Worm (Caenorhabditis elegans): ENCODE data around the gene C18G1.1.

The C18G1.1 gene

DNA sequence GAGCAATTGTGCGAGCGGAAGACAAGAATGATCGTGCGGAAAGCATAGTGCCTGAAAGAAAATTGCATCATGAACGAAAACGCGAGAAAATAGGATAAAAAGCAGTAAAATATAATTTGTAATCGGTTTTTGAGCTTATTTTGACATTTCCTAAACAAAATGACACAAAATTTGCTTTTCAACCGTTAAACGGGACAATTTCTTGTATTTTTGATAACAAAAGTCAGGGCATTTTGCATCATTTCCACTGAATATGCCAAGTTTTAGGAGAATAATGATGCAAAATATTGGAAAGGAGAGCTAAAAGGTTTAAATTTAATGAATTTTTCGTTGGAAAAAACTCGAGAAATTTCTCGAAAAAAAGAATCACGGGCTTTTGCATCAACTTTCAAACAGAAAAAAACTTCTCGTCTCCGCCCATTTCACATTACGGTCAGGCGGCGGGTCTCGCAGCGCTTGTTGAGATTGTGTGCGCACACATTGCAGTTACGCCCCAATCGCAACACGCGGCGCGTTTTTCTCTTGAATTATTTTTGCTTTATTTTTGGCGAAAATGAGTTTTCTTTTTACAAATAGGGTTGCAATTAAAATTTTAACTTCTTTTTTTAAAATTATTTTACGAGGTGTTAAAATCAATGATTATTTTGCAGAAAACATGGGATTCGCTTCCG is 49.1 kb downstream of the C18G1.1 start, which contains the start of the genes hsp-6 and C37H5.5 (continued):
- TF ChIP-seq F52B5.7 (tag; optimal IDR thresholded peaks at IDR 0.05) (no peak), aptf-2 (GFP tag; conservative IDR thresholded peaks at IDR 0.05) (no peak), rec-8 (tag; optimal IDR thresholded peaks at IDR 0.05) (no peak), ceh-27 (GFP tag; optimal IDR thresholded peaks at IDR 0.05) (peak; percentile 73), F49E8.2 (tag; optimal IDR thresholded peaks at IDR 0.05; ENCODE audit: insufficient read depth) (peak; percentile 69), athp-1 (tag; optimal IDR thresholded peaks at IDR 0.05) (peak; percentile 73), cebp-1 (GFP tag; IDR thresholded peaks at IDR 0.05) (peak; percentile 46; the same call in 1 of the 2 replicates), cebp-1 (tag; optimal IDR thresholded peaks at IDR 0.05) (peak; percentile 82), Y79H2A.3 (GFP tag; conservative IDR thresholded peaks at IDR 0.05) (no peak)
